Fruit fly (Drosophila melanogaster) whole organism, prepupa: ENCODE results near the gene CG15531.
A peak's percentile ranks its signal among the peaks of the same experiment; 100 is the strongest.

ENCODE experiments used
- CG11762 ChIP-seq: fragments of 200-800 bp; sonication (Bioruptor generic); optimal IDR thresholded peaks from 3 replicates; lab custom pipeline; 2016; ENCODE audit warnings: missing biosample characterization, missing genetic modification characterization; ENCODE audit not compliant: insufficient read depth
- CG16779 ChIP-seq: fragments of 200-800 bp; sonication (Bioruptor generic); optimal IDR thresholded peaks from 3 replicates; lab custom pipeline; 2017; ENCODE audit warnings: missing biosample characterization, mild to moderate bottlenecking, missing genetic modification characterization
- CG31627 ChIP-seq: fragments of 200-800 bp; sonication (Bioruptor generic); optimal IDR thresholded peaks from 3 replicates; lab custom pipeline; 2016; ENCODE audit warnings: missing biosample characterization, missing genetic modification characterization
- CG32006 ChIP-seq: fragments of 200-800 bp; sonication (Bioruptor generic); optimal IDR thresholded peaks from 3 replicates; lab custom pipeline; 2017; ENCODE audit warnings: missing biosample characterization, mild to moderate bottlenecking, missing genetic modification characterization
- CG3919 ChIP-seq: fragments of 200-800 bp; sonication (Bioruptor generic); optimal IDR thresholded peaks from 3 replicates; lab custom pipeline; 2016; ENCODE audit warnings: missing biosample characterization, missing genetic modification characterization
- CG6163 ChIP-seq: fragments of 200-800 bp; sonication (Bioruptor generic); IDR thresholded peaks from 3 replicates; pipeline ENCODE4 v1.3.6; 2022; ENCODE audit warnings: missing biosample characterization, missing genetic modification characterization
- CG6276 ChIP-seq: fragments of 200-800 bp; sonication (Bioruptor generic); optimal IDR thresholded peaks from 2 replicates; lab custom pipeline; 2017; ENCODE audit warnings: missing biosample characterization, mild to moderate bottlenecking, missing genetic modification characterization
- CG6792 ChIP-seq: fragments of 200-800 bp; sonication (Bioruptor generic); optimal IDR thresholded peaks from 3 replicates; lab custom pipeline; 2016; ENCODE audit warnings: missing biosample characterization, missing genetic modification characterization
- CG6808 ChIP-seq: fragments of 200-800 bp; sonication (Bioruptor generic); optimal IDR thresholded peaks from 3 replicates; lab custom pipeline; 2017; ENCODE audit warnings: missing biosample characterization, missing genetic modification characterization, mild to moderate bottlenecking, moderate library complexity, missing genetic modification reagents
- CG6854 ChIP-seq: fragments of 200-800 bp; sonication (Bioruptor generic); optimal IDR thresholded peaks from 2 replicates; lab custom pipeline; 2017; ENCODE audit warnings: missing biosample characterization, mild to moderate bottlenecking, missing genetic modification characterization
- CG8119 ChIP-seq: fragments of 200-800 bp; sonication (Bioruptor generic); IDR thresholded peaks from 3 replicates; pipeline ENCODE4 v1.3.6; 2022; ENCODE audit warnings: missing biosample characterization, missing genetic modification characterization
- CG8319 ChIP-seq: fragments of 200-800 bp; sonication (Bioruptor generic); optimal IDR thresholded peaks from 3 replicates; lab custom pipeline; 2016; ENCODE audit warnings: missing biosample characterization, missing genetic modification characterization
- CG9139 ChIP-seq: fragments of 200-800 bp; sonication (Bioruptor generic); optimal IDR thresholded peaks from 3 replicates; lab custom pipeline; 2017; ENCODE audit warnings: missing biosample characterization, mild to moderate bottlenecking, missing genetic modification characterization
- Eip78C ChIP-seq: fragments of 200-800 bp; sonication (Bioruptor generic); peaks from one replicate; lab custom pipeline; 2016; ENCODE audit warnings: missing biosample characterization, missing genetic modification characterization
- Eip93F ChIP-seq: fragments of 200-800 bp; sonication (Bioruptor generic); optimal IDR thresholded peaks from 2 replicates; lab custom pipeline; 2016; ENCODE audit warnings: missing biosample characterization, mild to moderate bottlenecking, missing genetic modification characterization
- Ets21C ChIP-seq: fragments of 200-800 bp; sonication (Bioruptor generic); optimal IDR thresholded peaks from 3 replicates; lab custom pipeline; 2016; ENCODE audit warnings: missing biosample characterization, missing genetic modification characterization
- Ets96B ChIP-seq: fragments of 200-800 bp; optimal IDR thresholded peaks from 2 replicates; lab custom pipeline; 2019; ENCODE audit warnings: missing biosample characterization, mild to moderate bottlenecking, missing genetic modification characterization, moderate library complexity
- Hr38 ChIP-seq: sonication (Bioruptor generic); optimal IDR thresholded peaks from 2 replicates; lab custom pipeline; 2016; ENCODE audit warnings: missing biosample characterization, missing genetic modification characterization
- Hr39 ChIP-seq: fragments of 200-800 bp; sonication (Bioruptor generic); optimal IDR thresholded peaks from 2 replicates; lab custom pipeline; 2016; ENCODE audit warnings: missing biosample characterization, missing genetic modification characterization
- Hr4 ChIP-seq: fragments of 200-800 bp; sonication (Bioruptor generic); optimal IDR thresholded peaks from 3 replicates; lab custom pipeline; 2016; ENCODE audit warnings: missing biosample characterization, missing genetic modification characterization
- Met ChIP-seq: fragments of 200-800 bp; sonication (Bioruptor generic); optimal IDR thresholded peaks from 3 replicates; lab custom pipeline; 2016; ENCODE audit warnings: missing biosample characterization, missing genetic modification characterization
- OdsH ChIP-seq: fragments of 200-800 bp; sonication (Bioruptor generic); optimal IDR thresholded peaks from 3 replicates; lab custom pipeline; 2016; ENCODE audit warnings: missing biosample characterization, missing genetic modification characterization
- Sox102F ChIP-seq: fragments of 200-800 bp; sonication (Bioruptor generic); optimal IDR thresholded peaks from 2 replicates; lab custom pipeline; 2016; ENCODE audit warnings: missing biosample characterization, mild to moderate bottlenecking, missing genetic modification characterization
- achi ChIP-seq: fragments of 200-800 bp; sonication (Bioruptor generic); optimal IDR thresholded peaks from 3 replicates; lab custom pipeline; 2016; ENCODE audit warnings: missing biosample characterization, missing genetic modification characterization
- dac ChIP-seq: fragments of 200-800 bp; sonication (Bioruptor generic); optimal IDR thresholded peaks from 2 replicates; lab custom pipeline; 2017; ENCODE audit warnings: missing biosample characterization, mild to moderate bottlenecking, missing genetic modification characterization
- dsx ChIP-seq: fragments of 200-800 bp; optimal IDR thresholded peaks from 3 replicates; lab custom pipeline; 2019; ENCODE audit warnings: missing biosample characterization, mild to moderate bottlenecking, missing genetic modification characterization, moderate library complexity; ENCODE audit not compliant: poor library complexity, severe bottlenecking
- fd85E ChIP-seq: fragments of 200-800 bp; sonication (Bioruptor generic); optimal IDR thresholded peaks from 3 replicates; lab custom pipeline; 2016; ENCODE audit warnings: missing biosample characterization, missing genetic modification characterization
- fkh ChIP-seq: fragments of 200-800 bp; sonication (Bioruptor generic); optimal IDR thresholded peaks from 3 replicates; lab custom pipeline; 2017; ENCODE audit warnings: missing biosample characterization, mild to moderate bottlenecking, missing genetic modification characterization, moderate library complexity
- salr ChIP-seq, 2 experiments: fragments of 200-800 bp; sonication (Bioruptor generic); optimal IDR thresholded peaks; 3 replicates each; lab custom pipeline; 2016 to 2018; ENCODE audit warnings: missing biosample characterization in 2 of 2, missing genetic modification characterization in 2 of 2, mild to moderate bottlenecking in 1 of 2
- spab ChIP-seq: fragments of 200-800 bp; sonication (Bioruptor generic); optimal IDR thresholded peaks from 2 replicates; lab custom pipeline; 2017; ENCODE audit warnings: missing biosample characterization, mild to moderate bottlenecking, missing genetic modification characterization, missing genetic modification reagents
- ss ChIP-seq, 2 experiments: fragments of 200-800 bp; sonication (Bioruptor generic); optimal IDR thresholded peaks; 2 replicates in 1 of 2; 3 replicates in 1 of 2; lab custom pipeline; 2017 to 2018; ENCODE audit warnings: mild to moderate bottlenecking in 2 of 2, missing biosample characterization in 2 of 2, missing genetic modification characterization in 2 of 2, moderate library complexity in 1 of 2

Gene CG15531

DNA sequence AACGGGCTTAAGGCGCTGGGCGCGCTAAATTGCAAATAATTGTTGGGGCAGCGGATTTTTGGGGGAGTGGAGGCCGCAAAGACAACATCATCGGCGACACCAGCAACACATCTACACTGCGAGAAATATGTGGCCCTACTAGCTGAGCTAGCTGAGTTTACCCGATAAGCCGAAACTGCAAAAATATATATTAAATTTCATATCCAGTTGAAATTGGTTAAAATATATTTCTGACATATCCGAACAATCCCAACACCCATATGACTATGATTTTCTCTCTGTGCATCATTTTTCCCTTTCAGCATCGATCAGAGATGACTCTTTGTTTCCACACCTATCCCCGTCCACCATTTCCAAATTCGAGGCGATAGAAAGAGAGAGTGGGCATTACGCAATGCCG is 6.2 kb downstream of the CG15531 start (continued):
- peak; percentile 44; the same call in 2 of the 3 replicates for TF ChIP-seq CG8119
- peak; percentile 91 for TF ChIP-seq Eip78C (GFP tag; lab: Kevin White, UChicago)
- TF ChIP-seq Sox102F (GFP tag; lab: Kevin White, UChicago) = peak; percentile 52
- TF ChIP-seq fd85E (GFP tag; lab: Kevin White, UChicago) = peak; percentile 8
- peak; percentile 45 for TF ChIP-seq CG32006 (GFP tag; lab: Kevin White, UChicago)
- TF ChIP-seq CG6854 (GFP tag; lab: Kevin White, UChicago) = peak; percentile 16
- TF ChIP-seq spab (GFP tag; lab: Kevin White, UChicago) = peak; percentile 49
- peak; percentile 53 for TF ChIP-seq CG8319 (GFP tag; lab: Kevin White, UChicago)
- peak; percentile 69 for TF ChIP-seq Met (GFP tag; lab: Kevin White, UChicago)
- TF ChIP-seq Hr38 (GFP tag; lab: Kevin White, UChicago) = no peak
- peak; percentile 64 for TF ChIP-seq achi (GFP tag; lab: Kevin White, UChicago)
- peak; percentile 45 for TF ChIP-seq dsx (GFP tag; lab: Kevin White, UChicago)
- TF ChIP-seq CG6276 (GFP tag; lab: Kevin White, UChicago) = no peak
- peak; percentile 44 for TF ChIP-seq Hr4 (GFP tag; lab: Kevin White, UChicago)
- TF ChIP-seq CG6792 (GFP tag; lab: Kevin White, UChicago) = peak; percentile 77
- TF ChIP-seq dac (GFP tag; lab: Kevin White, UChicago) = no peak
- peak; percentile 76 for TF ChIP-seq CG3919 (GFP tag; lab: Kevin White, UChicago)
- TF ChIP-seq salr (GFP tag; optimal IDR thresholded peaks at IDR 0.05; lab: Kevin White, UChicago) = peak in 1 of 2 experiments; percentile 33
- peak; percentile 80 for TF ChIP-seq CG6163
- peak; percentile 57 for TF ChIP-seq Ets21C (GFP tag; lab: Kevin White, UChicago)
- peak; percentile 74 for TF ChIP-seq Hr39 (GFP tag; lab: Kevin White, UChicago)

DNA sequence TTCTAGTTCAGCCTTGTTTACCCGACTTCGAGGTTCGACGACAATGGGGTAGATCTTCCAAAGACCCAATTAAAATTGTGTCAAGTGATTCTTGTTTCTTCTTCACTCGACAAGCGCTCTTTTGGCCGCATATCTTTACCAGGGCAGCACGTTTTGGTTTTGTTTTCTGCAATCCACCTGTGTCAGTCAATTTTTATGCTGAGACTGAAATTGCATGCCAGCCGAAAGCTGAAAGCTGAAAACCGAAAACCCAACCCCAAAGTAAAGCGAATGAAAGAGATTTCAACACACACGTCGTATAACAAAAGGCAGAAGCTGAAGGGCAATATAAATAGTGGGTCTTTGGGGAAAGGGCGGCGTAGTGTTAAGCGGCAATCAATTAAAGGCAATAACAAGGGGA is 6.6 kb downstream of the CG15531 start:
- no peak for TF ChIP-seq CG9139 (GFP tag; lab: Kevin White, UChicago)

DNA sequence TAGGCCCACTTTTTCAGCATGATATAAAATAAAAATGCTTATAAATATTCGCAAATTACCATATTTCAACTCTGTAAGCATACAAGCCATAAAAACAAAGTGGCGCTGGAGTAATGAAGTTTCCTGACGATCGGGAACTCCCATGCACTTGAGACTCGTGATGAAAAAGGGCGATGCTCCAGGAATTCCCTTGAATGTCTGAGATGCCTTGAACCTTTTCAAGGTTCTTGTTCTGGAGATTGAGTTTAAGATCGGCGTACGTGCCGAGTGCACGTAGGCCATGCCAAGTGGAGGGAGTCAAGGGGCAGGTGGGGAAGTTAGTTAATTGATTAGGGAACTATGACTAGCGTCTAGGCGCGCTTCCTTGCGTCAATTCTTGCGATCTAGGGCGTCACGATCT is 12.2 kb downstream of the CG15531 start:
- TF ChIP-seq ss (GFP tag; optimal IDR thresholded peaks at IDR 0.05; lab: Kevin White, UChicago) (no peak), Eip78C (GFP tag; lab: Kevin White, UChicago) (peak; percentile 13)

DNA sequence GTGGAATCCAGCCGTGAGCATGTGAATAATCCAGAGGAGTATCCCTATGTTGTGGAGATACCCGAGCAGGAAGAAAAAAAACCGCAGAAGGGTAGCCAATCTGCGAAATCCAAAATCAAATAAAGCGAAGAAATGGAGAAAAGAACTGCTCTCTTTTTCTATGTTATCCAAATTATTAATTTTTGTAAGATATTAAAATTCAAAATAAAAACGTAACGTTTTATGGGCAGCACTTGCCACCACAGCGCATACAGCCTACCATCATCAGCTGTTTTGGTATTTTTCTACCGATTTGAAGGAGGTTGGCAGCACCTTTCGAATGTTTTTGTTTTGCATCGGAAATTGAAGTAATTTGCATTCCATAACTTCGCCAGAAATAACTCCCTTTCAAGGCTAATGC is 16.1 kb downstream of the CG15531 start, which contains the start of gene Bet5:
Gene Bet5, plus strand, starts transcription at position 299 of the 400 bp plus-strand sequence.
- TF ChIP-seq Eip78C (GFP tag; lab: Kevin White, UChicago) (peak; percentile 31), CG6808 (GFP tag; lab: Kevin White, UChicago) (peak; percentile 100), achi (GFP tag; lab: Kevin White, UChicago) (no peak), Eip93F (GFP tag; lab: Kevin White, UChicago) (no peak), CG11762 (GFP tag; lab: Kevin White, UChicago) (no peak), dac (GFP tag; lab: Kevin White, UChicago) (no peak), CG31627 (GFP tag; lab: Kevin White, UChicago) (no peak), fkh (GFP tag; lab: Kevin White, UChicago) (no peak), Hr38 (GFP tag; lab: Kevin White, UChicago) (no peak)

DNA sequence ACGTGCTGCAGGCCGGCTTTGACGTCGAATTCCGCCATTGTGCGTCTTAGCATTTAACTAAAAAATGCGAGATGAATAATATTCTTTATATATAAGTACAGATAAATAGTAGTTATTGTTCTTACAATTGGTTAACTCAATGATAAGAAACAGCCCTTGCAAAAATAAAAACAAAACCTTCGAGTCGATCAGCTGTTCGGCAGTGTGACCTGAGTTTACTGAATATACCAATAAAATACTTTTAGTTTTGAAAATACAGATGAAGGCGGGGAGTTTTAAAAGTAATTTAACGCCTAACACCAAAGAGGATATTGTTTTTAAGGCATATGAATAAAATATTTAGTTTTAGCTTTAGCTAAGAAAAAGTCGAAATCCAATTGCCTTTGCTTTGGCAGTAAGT is 18.5 kb downstream of the CG15531 start, which contains the start of the genes CG1983 and CG15530:
Gene CG1983, minus strand, starts transcription at position 207 of the 400 bp plus-strand sequence.
Gene CG15530, plus strand, starts transcription at position 384 of the 400 bp plus-strand sequence.
- TF ChIP-seq OdsH (GFP tag; lab: Kevin White, UChicago) = no peak
- peak; percentile 74 for TF ChIP-seq CG6808 (GFP tag; lab: Kevin White, UChicago)
- no peak for TF ChIP-seq Ets96B (tag; lab: Kevin White, UChicago)
- no peak for TF ChIP-seq CG16779 (tag; lab: Kevin White, UChicago)
